Worm (Caenorhabditis elegans): ENCODE measurements around the gene din-1.

din-1 gene

ce11 chrII:11622605-11623004 lies 10.8 kb downstream of the din-1 start:
- TF ChIP-seq nhr-129 (tag; optimal IDR thresholded peaks at IDR 0.05): no peak
- no peak for TF ChIP-seq R02D3.7 (tag; optimal IDR thresholded peaks at IDR 0.05)
- TF ChIP-seq zag-1 (tag; optimal IDR thresholded peaks at IDR 0.05): no peak
- TF ChIP-seq elt-3 (tag; optimal IDR thresholded peaks at IDR 0.05): no peak
- TF ChIP-seq unc-55 (GFP tag; optimal IDR thresholded peaks at IDR 0.05): no peak
- TF ChIP-seq lsy-2 (tag; optimal IDR thresholded peaks at IDR 0.05): no peak
- no peak for TF ChIP-seq lin-11 (tag; optimal IDR thresholded peaks at IDR 0.05)
- no peak for TF ChIP-seq ztf-1 (GFP tag; conservative IDR thresholded peaks at IDR 0.05)
- TF ChIP-seq skn-1 (tag; optimal IDR thresholded peaks at IDR 0.05): no peak
- no peak for TF ChIP-seq ceh-16 (tag; optimal IDR thresholded peaks at IDR 0.05)
- TF ChIP-seq nhr-23 (tag; optimal IDR thresholded peaks at IDR 0.05): no peak
- no peak for TF ChIP-seq nhr-77 (tag; optimal IDR thresholded peaks at IDR 0.05)
- no peak for TF ChIP-seq lin-13 (GFP tag; optimal IDR thresholded peaks at IDR 0.05)
- TF ChIP-seq nhr-21 (tag; optimal IDR thresholded peaks at IDR 0.05): no peak
- TF ChIP-seq Y55F3AM.14 (GFP tag; optimal IDR thresholded peaks at IDR 0.05): no peak
- TF ChIP-seq elt-1 (tag; optimal IDR thresholded peaks at IDR 0.05): no peak
- no peak for TF ChIP-seq nhr-10 (tag; optimal IDR thresholded peaks at IDR 0.05)
- TF ChIP-seq fos-1 (tag; optimal IDR thresholded peaks at IDR 0.05): no peak
- no peak for TF ChIP-seq ceh-82 (tag; optimal IDR thresholded peaks at IDR 0.05)
- no peak for TF ChIP-seq egl-27 (tag; optimal IDR thresholded peaks at IDR 0.05)

ce11 chrII:11621576-11621975 lies 11.8 kb downstream of the din-1 start:
- TF ChIP-seq C34F6.9 (tag; optimal IDR thresholded peaks at IDR 0.05) (peak; percentile 49), sem-4 (tag; optimal IDR thresholded peaks at IDR 0.05) (no peak), fos-1 (tag; optimal IDR thresholded peaks at IDR 0.05) (peak; percentile 12), zag-1 (tag; optimal IDR thresholded peaks at IDR 0.05) (peak; percentile 56), lsy-2 (tag; optimal IDR thresholded peaks at IDR 0.05) (peak in 1 of 2 experiments; percentile 29), unc-62 (GFP tag; optimal IDR thresholded peaks at IDR 0.05) (no peak)

- TF ChIP-seq nhr-21 (tag; optimal IDR thresholded peaks at IDR 0.05) (no peak), nhr-25 (tag; optimal IDR thresholded peaks at IDR 0.05) (peak; percentile 44), sem-4 (tag; optimal IDR thresholded peaks at IDR 0.05) (no peak), unc-39 (tag; optimal IDR thresholded peaks at IDR 0.05) (no peak), F13H6.1 (tag; optimal IDR thresholded peaks at IDR 0.05) (peak; percentile 35), crh-2 (tag; optimal IDR thresholded peaks at IDR 0.05) (no peak), blmp-1 (tag; optimal IDR thresholded peaks at IDR 0.05; ENCODE audit: insufficient read depth) (peak; percentile 47)
Measured at ce11 chrII:11620630-11621246, 12.7 kb downstream of the din-1 start.

ce11 chrII:11619895-11620439 lies 13.4 kb downstream of the din-1 start:
- TF ChIP-seq lin-13 (GFP tag; optimal IDR thresholded peaks at IDR 0.05) (peak; percentile 80), F13H6.1 (tag; optimal IDR thresholded peaks at IDR 0.05) (peak; percentile 97), mab-5 (tag; optimal IDR thresholded peaks at IDR 0.05) (no peak), unc-62 (GFP tag; optimal IDR thresholded peaks at IDR 0.05) (no peak), lsy-2 (tag; optimal IDR thresholded peaks at IDR 0.05) (peak in 1 of 2 experiments; percentile 73), blmp-1 (tag; optimal IDR thresholded peaks at IDR 0.05; ENCODE audit: insufficient read depth) (peak; percentile 89), skn-1 (tag; optimal IDR thresholded peaks at IDR 0.05) (no peak), nhr-6 (tag; optimal IDR thresholded peaks at IDR 0.05) (peak; percentile 37), peb-1 (tag; optimal IDR thresholded peaks at IDR 0.05) (peak; percentile 76), alr-1 (tag; optimal IDR thresholded peaks at IDR 0.05) (no peak), lin-11 (tag; optimal IDR thresholded peaks at IDR 0.05) (no peak), nhr-12 (tag; optimal IDR thresholded peaks at IDR 0.05) (no peak), dmd-4 (tag; optimal IDR thresholded peaks at IDR 0.05) (peak; percentile 49), nhr-11 (tag; optimal IDR thresholded peaks at IDR 0.05) (peak; percentile 64), ama-1 (optimal IDR thresholded peaks at IDR 0.05) (no peak), lin-39 (tag; optimal IDR thresholded peaks at IDR 0.05) (no peak), snpc-4 (tag; optimal IDR thresholded peaks at IDR 0.05) (peak; percentile 51), elt-3 (tag; optimal IDR thresholded peaks at IDR 0.05) (no peak), nhr-25 (tag; optimal IDR thresholded peaks at IDR 0.05) (peak; percentile 87), mbf-1 (tag; optimal IDR thresholded peaks at IDR 0.05) (no peak), nhr-237 (tag; optimal IDR thresholded peaks at IDR 0.05) (peak; percentile 28), nhr-10 (tag; optimal IDR thresholded peaks at IDR 0.05) (no peak), egl-27 (tag; optimal IDR thresholded peaks at IDR 0.05) (peak; percentile 88), sem-4 (tag; optimal IDR thresholded peaks at IDR 0.05) (peak; percentile 91), sma-3 (GFP tag; optimal IDR thresholded peaks at IDR 0.05) (peak; percentile 78), ztf-4 (tag; optimal IDR thresholded peaks at IDR 0.05) (peak; percentile 81), mdl-1 (tag; optimal IDR thresholded peaks at IDR 0.05) (peak; percentile 83 to 87), crh-2 (tag; optimal IDR thresholded peaks at IDR 0.05) (peak; percentile 85), C34F6.9 (tag; optimal IDR thresholded peaks at IDR 0.05) (peak; percentile 73), ztf-1 (GFP tag; conservative IDR thresholded peaks at IDR 0.05) (no peak), unc-55 (GFP tag; optimal IDR thresholded peaks at IDR 0.05) (peak; percentile 73), zag-1 (tag; optimal IDR thresholded peaks at IDR 0.05) (peak; percentile 77), aly-2 (tag; optimal IDR thresholded peaks at IDR 0.05) (no peak), ZK546.5 (tag; optimal IDR thresholded peaks at IDR 0.05) (peak; percentile 36), nhr-23 (tag; optimal IDR thresholded peaks at IDR 0.05) (no peak), nhr-129 (tag; optimal IDR thresholded peaks at IDR 0.05) (peak; percentile 61)
